Worm (Caenorhabditis elegans) whole organism, L1 larva: ENCODE results near the gene ZK632.11.

Source experiments
- C04F5.9 ChIP-seq: sonication (generic microtip); optimal IDR thresholded peaks from 2 replicates; lab custom pipeline; 2016; ENCODE audit warnings: missing genetic modification characterization, missing compliant biosample characterization
- C16A3.4 ChIP-seq: fragments of 150-350 bp; optimal IDR thresholded peaks from 2 replicates; lab custom pipeline; 2014; ENCODE audit warnings: missing biosample characterization, missing genetic modification characterization
- C34B4.2 ChIP-seq: sonication (generic microtip); optimal IDR thresholded peaks from 2 replicates; lab custom pipeline; 2017; ENCODE audit warnings: mild to moderate bottlenecking, missing genetic modification characterization, missing compliant biosample characterization
- Y116A8C.19 ChIP-seq: sonication (generic microtip); optimal IDR thresholded peaks from 2 replicates; lab custom pipeline; 2016; ENCODE audit warnings: missing compliant biosample characterization, missing genetic modification characterization, borderline replicate concordance
- aha-1 ChIP-seq: fragments of 150-350 bp; optimal IDR thresholded peaks from 2 replicates; lab custom pipeline; 2014; ENCODE audit warnings: missing biosample characterization, missing genetic modification characterization
- ama-1 ChIP-seq: fragments of 150-350 bp; optimal IDR thresholded peaks from 2 replicates; lab custom pipeline; 2014
- blmp-1 ChIP-seq: fragments of 150-350 bp; optimal IDR thresholded peaks from 2 replicates; lab custom pipeline; 2014; ENCODE audit warnings: missing biosample characterization, missing genetic modification characterization
- ceh-8 ChIP-seq: fragments of 200-800 bp; sonication (Bioruptor generic); optimal IDR thresholded peaks from 2 replicates; lab custom pipeline; 2018; ENCODE audit warnings: mild to moderate bottlenecking, missing genetic modification characterization, moderate library complexity, missing compliant biosample characterization
- ceh-88 ChIP-seq: fragments of 200-800 bp; sonication (Bioruptor generic); IDR thresholded peaks from 2 replicates; pipeline ENCODE4 v1.3.6; 2022; ENCODE audit warnings: missing genetic modification characterization, missing compliant biosample characterization
- ceh-90 ChIP-seq: sonication (generic microtip); optimal IDR thresholded peaks from 2 replicates; lab custom pipeline; 2016; ENCODE audit warnings: missing genetic modification characterization, missing compliant biosample characterization
- ces-1 ChIP-seq: fragments of 150-350 bp; optimal IDR thresholded peaks from 2 replicates; lab custom pipeline; 2014; ENCODE audit warnings: missing biosample characterization, missing genetic modification reagents, missing genetic modification characterization
- dpl-1 ChIP-seq, 3 experiments: fragments of 150-350 bp in 2 of 3; sonication (generic microtip) in 1 of 3; optimal IDR thresholded peaks; 2 replicates each; lab custom pipeline; 2014 to 2017; ENCODE audit warnings: missing biosample characterization in 3 of 3, missing genetic modification characterization in 3 of 3, missing genetic modification reagents in 3 of 3
- dsc-1 ChIP-seq: sonication (generic microtip); optimal IDR thresholded peaks from 2 replicates; lab custom pipeline; 2016; ENCODE audit warnings: mild to moderate bottlenecking, missing genetic modification characterization, missing compliant biosample characterization
- efl-3 ChIP-seq: fragments of 200-800 bp; sonication (Bioruptor generic); optimal IDR thresholded peaks from 2 replicates; lab custom pipeline; 2018; ENCODE audit warnings: mild to moderate bottlenecking, missing genetic modification characterization, missing compliant biosample characterization
- egl-27 ChIP-seq, 2 experiments: fragments of 150-350 bp in 1 of 2; sonication (generic microtip); optimal IDR thresholded peaks; 3 replicates each; lab custom pipeline; 2017 to 2018; ENCODE audit warnings: missing biosample characterization in 2 of 2, missing genetic modification characterization in 2 of 2, missing genetic modification reagents in 2 of 2
- elt-2 ChIP-seq: sonication (generic microtip); optimal IDR thresholded peaks from 2 replicates; lab custom pipeline; 2016; ENCODE audit warnings: missing genetic modification characterization, mild to moderate bottlenecking, inconsistent platforms, missing compliant biosample characterization, missing genetic modification reagents
- ets-5 ChIP-seq: fragments of 200-800 bp; sonication (Bioruptor generic); IDR thresholded peaks from 2 replicates; pipeline ENCODE4 v1.3.6; 2022; ENCODE audit warnings: missing genetic modification characterization, missing compliant biosample characterization
- fkh-10 ChIP-seq: sonication (generic microtip); optimal IDR thresholded peaks from 2 replicates; lab custom pipeline; 2017; ENCODE audit warnings: missing biosample characterization, missing genetic modification reagents, missing genetic modification characterization
- fos-1 ChIP-seq: fragments of 150-350 bp; optimal IDR thresholded peaks from 2 replicates; lab custom pipeline; 2014; ENCODE audit warnings: missing biosample characterization, missing genetic modification characterization
- grh-1 ChIP-seq: fragments of 200-800 bp; sonication (Bioruptor generic); IDR thresholded peaks from 2 replicates; pipeline ENCODE4 v1.3.6; 2022; ENCODE audit warnings: missing genetic modification reagents, missing genetic modification characterization, missing compliant biosample characterization
- hlh-17 ChIP-seq: fragments of 200-800 bp; sonication (Bioruptor generic); optimal IDR thresholded peaks from 2 replicates; lab custom pipeline; 2018; ENCODE audit warnings: missing genetic modification characterization, mild to moderate bottlenecking, missing compliant biosample characterization, moderate library complexity, borderline replicate concordance
- isw-1 ChIP-seq: fragments of 200-800 bp; sonication (Bioruptor generic); IDR thresholded peaks from 2 replicates; pipeline ENCODE4 v1.3.6; 2022; ENCODE audit warnings: missing genetic modification characterization, missing compliant biosample characterization
- jun-1 ChIP-seq: fragments of 150-350 bp; optimal IDR thresholded peaks from 2 replicates; lab custom pipeline; 2014; ENCODE audit warnings: missing biosample characterization, missing genetic modification reagents, missing genetic modification characterization
- lin-13 ChIP-seq: fragments of 150-350 bp; optimal IDR thresholded peaks from 2 replicates; lab custom pipeline; 2014; ENCODE audit warnings: missing biosample characterization, missing genetic modification reagents, missing genetic modification characterization
- lin-14 ChIP-seq: fragments of 200-800 bp; sonication (Bioruptor generic); optimal IDR thresholded peaks from 2 replicates; lab custom pipeline; 2018; ENCODE audit warnings: mild to moderate bottlenecking, missing genetic modification characterization, moderate library complexity, missing compliant biosample characterization
- lin-35 ChIP-seq, 2 experiments: fragments of 150-350 bp; optimal IDR thresholded peaks; 2 replicates each; lab custom pipeline; 2014; ENCODE audit warnings: missing biosample characterization in 2 of 2, missing genetic modification characterization in 2 of 2, missing genetic modification reagents in 2 of 2
- lin-39 ChIP-seq: fragments of 150-350 bp; optimal IDR thresholded peaks from 2 replicates; lab custom pipeline; 2014; ENCODE audit warnings: missing biosample characterization, missing genetic modification reagents, missing genetic modification characterization
- lir-3 ChIP-seq: sonication (generic microtip); optimal IDR thresholded peaks from 2 replicates; lab custom pipeline; 2016; ENCODE audit warnings: mild to moderate bottlenecking, missing genetic modification characterization, moderate library complexity, missing compliant biosample characterization; ENCODE audit not compliant: poor library complexity
- lsy-2 ChIP-seq, 2 experiments: fragments of 150-350 bp; optimal IDR thresholded peaks; 2 replicates each; lab custom pipeline; 2014; ENCODE audit warnings: missing biosample characterization in 2 of 2, missing genetic modification characterization in 2 of 2
- mab-9 ChIP-seq: fragments of 200-800 bp; sonication (Bioruptor generic); IDR thresholded peaks from 2 replicates; pipeline ENCODE4 v1.3.6; 2022; ENCODE audit warnings: missing genetic modification reagents, missing genetic modification characterization, missing compliant biosample characterization
- mdl-1 ChIP-seq, 2 experiments: fragments of 150-350 bp; optimal IDR thresholded peaks; 2 replicates each; lab custom pipeline; 2014 to 2017; ENCODE audit warnings: missing biosample characterization in 2 of 2, missing genetic modification characterization in 2 of 2, inconsistent platforms in 1 of 2
- mef-2 ChIP-seq: fragments of 150-350 bp; optimal IDR thresholded peaks from 2 replicates; lab custom pipeline; 2014; ENCODE audit warnings: missing biosample characterization, missing genetic modification characterization
- nhr-28 ChIP-seq: fragments of 150-350 bp; optimal IDR thresholded peaks from 2 replicates; lab custom pipeline; 2014; ENCODE audit warnings: missing biosample characterization, missing genetic modification characterization
- nhr-47 ChIP-seq: sonication (generic microtip); optimal IDR thresholded peaks from 2 replicates; lab custom pipeline; 2016; ENCODE audit warnings: mild to moderate bottlenecking, missing genetic modification characterization, moderate library complexity, missing compliant biosample characterization
- nhr-76 ChIP-seq: sonication (generic microtip); optimal IDR thresholded peaks from 2 replicates; lab custom pipeline; 2017; ENCODE audit warnings: missing biosample characterization, missing genetic modification characterization
- nhr-85 ChIP-seq: sonication (generic microtip); peaks from one replicate; lab custom pipeline; 2016; ENCODE audit warnings: missing genetic modification characterization, inconsistent platforms, missing compliant biosample characterization
- pag-3 ChIP-seq: sonication (generic microtip); optimal IDR thresholded peaks from 2 replicates; lab custom pipeline; 2017; ENCODE audit warnings: missing genetic modification characterization, mild to moderate bottlenecking, missing compliant biosample characterization, antibody characterized with exemption, borderline replicate concordance; ENCODE audit not compliant: insufficient read depth
- pax-3 ChIP-seq: fragments of 200-800 bp; sonication (Bioruptor generic); optimal IDR thresholded peaks from 2 replicates; lab custom pipeline; 2018; ENCODE audit warnings: mild to moderate bottlenecking, missing genetic modification characterization, moderate library complexity, missing compliant biosample characterization
- skn-1 ChIP-seq: fragments of 150-350 bp; optimal IDR thresholded peaks from 2 replicates; lab custom pipeline; 2014; ENCODE audit warnings: missing biosample characterization, missing genetic modification characterization
- snpc-4 ChIP-seq: fragments of 150-350 bp; optimal IDR thresholded peaks from 2 replicates; lab custom pipeline; 2014; ENCODE audit warnings: missing biosample characterization, missing genetic modification characterization
- sox-4 ChIP-seq: sonication (generic microtip); optimal IDR thresholded peaks from 2 replicates; lab custom pipeline; 2016; ENCODE audit warnings: missing genetic modification characterization, missing compliant biosample characterization
- tbx-2 ChIP-seq: sonication (generic microtip); optimal IDR thresholded peaks from 2 replicates; lab custom pipeline; 2016; ENCODE audit warnings: missing genetic modification characterization, missing compliant biosample characterization
- unc-62 ChIP-seq: fragments of 150-350 bp; optimal IDR thresholded peaks from 2 replicates; lab custom pipeline; 2014; ENCODE audit warnings: missing biosample characterization, missing genetic modification reagents, missing genetic modification characterization
- vab-15 ChIP-seq: sonication (generic microtip); optimal IDR thresholded peaks from 2 replicates; lab custom pipeline; 2017; ENCODE audit warnings: missing genotype, mild to moderate bottlenecking, missing genetic modification characterization, missing compliant biosample characterization
- xbp-1 ChIP-seq: sonication (generic microtip); optimal IDR thresholded peaks from 2 replicates; lab custom pipeline; 2016; ENCODE audit warnings: missing genetic modification characterization, missing compliant biosample characterization
- zag-1 ChIP-seq: fragments of 150-350 bp; optimal IDR thresholded peaks from 2 replicates; lab custom pipeline; 2014; ENCODE audit warnings: missing biosample characterization, missing genetic modification characterization

Gene ZK632.11

ce11 chrIII:9861470-9862342 is 34.0 kb downstream of the ZK632.11 start (continued):
- TF ChIP-seq mdl-1 (tag; optimal IDR thresholded peaks at IDR 0.05; lab: Kevin White, UChicago) (peak in 1 of 2 experiments; percentile 75), pax-3 (peak; percentile 37), elt-2 (tag; lab: Kevin White, UChicago) (peak; percentile 27), nhr-28 (tag; lab: Kevin White, UChicago) (no peak), egl-27 (tag; optimal IDR thresholded peaks at IDR 0.05; lab: Kevin White, UChicago) (no peak), C04F5.9 (no peak), ceh-90 (tag; lab: Kevin White, UChicago) (peak; percentile 41), nhr-85 (tag; lab: Kevin White, UChicago) (peak; percentile 76), Y116A8C.19 (tag; lab: Kevin White, UChicago) (no peak), ceh-8 (GFP tag; lab: Kevin White, UChicago) (peak; percentile 23), jun-1 (no peak), grh-1 (GFP tag; lab: Robert Waterston, UW) (no peak), xbp-1 (tag; lab: Kevin White, UChicago) (peak; percentile 52), isw-1 (no peak), tbx-2 (tag; lab: Kevin White, UChicago) (peak; percentile 43), mab-9 (GFP tag; lab: Robert Waterston, UW) (no peak), unc-62 (GFP tag; lab: Kevin White, UChicago) (no peak), skn-1 (tag; lab: Kevin White, UChicago) (no peak), lir-3 (tag; lab: Kevin White, UChicago) (peak; percentile 48), ceh-88 (GFP tag; lab: Robert Waterston, UW) (no peak), nhr-47 (tag; lab: Kevin White, UChicago) (peak; percentile 77), ama-1 (lab: Kevin White, UChicago) (no peak), fos-1 (tag; lab: Kevin White, UChicago) (peak; percentile 36), dsc-1 (peak; percentile 74), sox-4 (peak; percentile 2), vab-15 (tag; lab: Kevin White, UChicago) (no peak), mef-2 (tag; lab: Kevin White, UChicago) (no peak), lin-14 (GFP tag; lab: Kevin White, UChicago) (peak; percentile 54), lin-13 (GFP tag; lab: Kevin White, UChicago) (peak; percentile 49), hlh-17 (no peak), nhr-76 (no peak), zag-1 (no peak), lin-39 (tag; lab: Kevin White, UChicago) (no peak), C34B4.2 (tag; lab: Kevin White, UChicago) (no peak)

- TF ChIP-seq vab-15 (tag; lab: Kevin White, UChicago) (no peak), lsy-2 (tag; optimal IDR thresholded peaks at IDR 0.05; lab: Kevin White, UChicago) (peak in 1 of 2 experiments; percentile 85)
- TF ChIP-seq, all 84 proteins: peak for 1
Observed at ce11 chrIII:9862469-9862868, 34.8 kb downstream of the ZK632.11 start.

- TF ChIP-seq skn-1 (tag; lab: Kevin White, UChicago) = no peak
- TF ChIP-seq mab-9 (GFP tag; lab: Robert Waterston, UW) = no peak
- TF ChIP-seq lin-35 (GFP tag; optimal IDR thresholded peaks at IDR 0.05; lab: Kevin White, UChicago) = no peak
- TF ChIP-seq aha-1 = no peak
- no peak for TF ChIP-seq efl-3 (GFP tag; lab: Kevin White, UChicago)
- TF ChIP-seq lir-3 (tag; lab: Kevin White, UChicago) = no peak
- TF ChIP-seq nhr-85 (tag; lab: Kevin White, UChicago) = peak; percentile 48
- TF ChIP-seq unc-62 (GFP tag; lab: Kevin White, UChicago) = no peak
- TF ChIP-seq sox-4 = no peak
- TF ChIP-seq ces-1 (GFP tag; lab: Kevin White, UChicago) = peak; percentile 16
- no peak for TF ChIP-seq pag-3
- TF ChIP-seq ets-5 = no peak
- TF ChIP-seq tbx-2 (tag; lab: Kevin White, UChicago) = no peak
- no peak for TF ChIP-seq grh-1 (GFP tag; lab: Robert Waterston, UW)
- no peak for TF ChIP-seq lin-39 (tag; lab: Kevin White, UChicago)
- TF ChIP-seq nhr-76 = no peak
- no peak for TF ChIP-seq dpl-1 (GFP tag; optimal IDR thresholded peaks at IDR 0.05; lab: Kevin White, UChicago)
- TF ChIP-seq snpc-4 (tag; lab: Kevin White, UChicago) = no peak
- no peak for TF ChIP-seq ceh-88 (GFP tag; lab: Robert Waterston, UW)
- no peak for TF ChIP-seq C16A3.4 (tag; lab: Kevin White, UChicago)
- peak; percentile 80 for TF ChIP-seq fkh-10 (GFP tag; lab: Kevin White, UChicago)
- peak; percentile 19 for TF ChIP-seq blmp-1 (tag; lab: Kevin White, UChicago)
- TF ChIP-seq ceh-8 (GFP tag; lab: Kevin White, UChicago) = no peak
- no peak for TF ChIP-seq mef-2 (tag; lab: Kevin White, UChicago)
Observed at ce11 chrIII:9867352-9867751, 39.6 kb downstream of the ZK632.11 start.
